Worm (Caenorhabditis elegans): ENCODE data around the gene C47G2.3.

The C47G2.3 gene

DNA sequence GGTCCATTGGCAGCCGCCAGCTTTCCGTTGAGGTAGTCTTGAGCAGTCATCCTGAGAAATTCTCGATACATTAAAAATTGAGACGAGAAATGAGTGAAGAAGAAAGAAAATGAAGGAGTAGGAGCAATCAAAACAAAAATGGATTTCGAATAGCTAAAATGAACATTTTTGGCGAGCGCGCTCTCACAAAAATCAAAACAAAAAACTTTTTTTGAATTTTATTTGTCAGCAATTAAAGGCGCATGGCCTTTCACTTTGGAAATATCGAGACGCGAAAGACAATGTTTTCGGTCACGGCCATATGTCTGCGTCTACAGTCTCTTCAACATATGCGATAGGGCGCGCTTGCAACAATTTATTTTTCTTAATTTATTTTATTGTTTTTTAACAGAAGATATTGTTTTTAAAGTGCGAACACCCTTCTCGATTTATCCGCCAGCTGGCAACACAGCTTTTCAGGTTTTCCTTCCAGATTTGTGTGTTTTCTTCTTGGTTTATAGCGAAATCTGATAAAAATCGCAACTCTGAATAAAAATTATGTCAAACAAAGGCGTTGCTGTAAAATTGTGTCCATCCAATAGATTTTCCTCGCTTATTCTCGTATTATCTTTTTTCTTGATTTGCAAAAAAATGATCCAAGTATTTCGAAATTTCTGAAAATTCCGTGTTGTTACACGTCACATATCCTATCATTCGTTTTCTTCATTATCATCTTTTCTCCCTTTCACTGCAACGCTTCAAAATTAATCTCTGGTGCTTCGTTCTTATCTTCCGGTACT is 50.9 kb downstream of the C47G2.3 start, which contains the start of the genes rpn-9 and T06D8.9 (continued):
- peak; percentile 17 for TF ChIP-seq snpc-4 (GFP tag; optimal IDR thresholded peaks at IDR 0.05)
- peak; percentile 70 to 80 (median 76) for TF ChIP-seq snpc-4 (tag; optimal IDR thresholded peaks at IDR 0.05)
- TF ChIP-seq ekl-4 (GFP tag; IDR thresholded peaks at IDR 0.05) = peak; percentile 68
- no peak for TF ChIP-seq T26A5.8 (tag; optimal IDR thresholded peaks at IDR 0.05)
- no peak for TF ChIP-seq zim-3 (tag; optimal IDR thresholded peaks at IDR 0.05)
- peak; percentile 48 for TF ChIP-seq K12H6.12 (tag; optimal IDR thresholded peaks at IDR 0.05)
- TF ChIP-seq attf-6 (GFP tag; IDR thresholded peaks at IDR 0.05) = peak; percentile 29; the same call in 1 of the 2 replicates
- TF ChIP-seq nhr-90 (tag; optimal IDR thresholded peaks at IDR 0.05) = no peak
- TF ChIP-seq him-1 (tag; optimal IDR thresholded peaks at IDR 0.05) = no peak
- TF ChIP-seq tlf-1 (GFP tag; optimal IDR thresholded peaks at IDR 0.05) = peak; percentile 57
- TF ChIP-seq mxl-1 (tag; optimal IDR thresholded peaks at IDR 0.05) = no peak
- TF ChIP-seq efl-1 (GFP tag; optimal IDR thresholded peaks at IDR 0.05) = peak; percentile 79
- peak; percentile 86 for TF ChIP-seq ceh-91 (GFP tag; IDR thresholded peaks at IDR 0.05)
- TF ChIP-seq ceh-79 (tag; optimal IDR thresholded peaks at IDR 0.05) = no peak
- TF ChIP-seq xnd-1 (tag; optimal IDR thresholded peaks at IDR 0.05) = peak; percentile 65
- TF ChIP-seq F33H1.4 (GFP tag; IDR thresholded peaks at IDR 0.05) = peak; percentile 84
- TF ChIP-seq ztf-22 (GFP tag; optimal IDR thresholded peaks at IDR 0.05) = no peak
- peak; percentile 67 for TF ChIP-seq tbp1 (GFP tag; optimal IDR thresholded peaks at IDR 0.05)
- no peak for TF ChIP-seq Y79H2A.3 (GFP tag; conservative IDR thresholded peaks at IDR 0.05)
- 0 out of 2 replicates have a peak, but pooled peaks have one; percentile 10 for TF ChIP-seq C17E4.6 (GFP tag; IDR thresholded peaks at IDR 0.05)
- TF ChIP-seq sea-2 (GFP tag; IDR thresholded peaks at IDR 0.05) = no peak
- no peak for TF ChIP-seq hrde-1 (tag; optimal IDR thresholded peaks at IDR 0.05; ENCODE audit: borderline replicate concordance)
- no peak for TF ChIP-seq nhr-120 (GFP tag; IDR thresholded peaks at IDR 0.05)
- no peak for TF ChIP-seq nhr-179 (tag; optimal IDR thresholded peaks at IDR 0.05)
- no peak for TF ChIP-seq nfya-2 (GFP tag; IDR thresholded peaks at IDR 0.05)
- TF ChIP-seq pbrm-1 (GFP tag; IDR thresholded peaks at IDR 0.05) = peak; percentile 81
- TF ChIP-seq F37B4.10 (GFP tag; IDR thresholded peaks at IDR 0.05) = no peak
- TF ChIP-seq sptf-2 (GFP tag; optimal IDR thresholded peaks at IDR 0.05) = no peak
- TF ChIP-seq somi-1 (GFP tag; optimal IDR thresholded peaks at IDR 0.05) = no peak
- no peak for TF ChIP-seq egl-18 (GFP tag; IDR thresholded peaks at IDR 0.05)
- TF ChIP-seq madf-8 (GFP tag; conservative IDR thresholded peaks at IDR 0.05) = peak; percentile 66
- no peak for TF ChIP-seq hmg-20 (GFP tag; IDR thresholded peaks at IDR 0.05)
- no peak for TF ChIP-seq B0035.1 (tag; optimal IDR thresholded peaks at IDR 0.05)
- TF ChIP-seq Y56A3A.18 (GFP tag; IDR thresholded peaks at IDR 0.05) = no peak
- no peak for TF ChIP-seq mel-28 (tag; optimal IDR thresholded peaks at IDR 0.05; ENCODE audit: borderline replicate concordance)
- no peak for TF ChIP-seq F57A8.1 (GFP tag; optimal IDR thresholded peaks at IDR 0.05)
- peak; percentile 58; the same call in 1 of the 2 replicates for TF ChIP-seq lir-1 (GFP tag; conservative IDR thresholded peaks at IDR 0.05)
- TF ChIP-seq ceh-58 (GFP tag; IDR thresholded peaks at IDR 0.05) = no peak
- TF ChIP-seq lin-54 (GFP tag; optimal IDR thresholded peaks at IDR 0.05) = peak; percentile 87
- no peak for TF ChIP-seq zfh-2 (GFP tag; conservative IDR thresholded peaks at IDR 0.05)
- no peak for TF ChIP-seq F52B5.7 (tag; optimal IDR thresholded peaks at IDR 0.05)
- TF ChIP-seq madf-3 (GFP tag; IDR thresholded peaks at IDR 0.05) = 0 out of 2 replicates have a peak, but pooled peaks have one; percentile 15
- TF ChIP-seq F55B11.4 (tag; optimal IDR thresholded peaks at IDR 0.05; ENCODE audit: borderline replicate concordance, insufficient read depth) = no peak
- no peak for TF ChIP-seq ztf-25 (GFP tag; IDR thresholded peaks at IDR 0.05)
- peak; percentile 66 for TF ChIP-seq F49E8.2 (tag; optimal IDR thresholded peaks at IDR 0.05; ENCODE audit: insufficient read depth)
- no peak for TF ChIP-seq bed-2 (GFP tag; IDR thresholded peaks at IDR 0.05)
- no peak for TF ChIP-seq K11D2.4 (GFP tag; IDR thresholded peaks at IDR 0.05)
- peak; percentile 78 for TF ChIP-seq B0019.2 (GFP tag; conservative IDR thresholded peaks at IDR 0.05)

Measured in whole organism, young adult.